Worm (Caenorhabditis elegans) whole organism, midembryonic: ENCODE data around the gene Y46E12BL.2.

ENCODE experiments used
- T22C8.4 ChIP-seq: fragments of 200-800 bp; sonication (Bioruptor generic); IDR thresholded peaks from 2 replicates; pipeline ENCODE4 v1.3.6; 2022; ENCODE audit warnings: missing genetic modification characterization, missing compliant biosample characterization
- cog-1 ChIP-seq: sonication (generic microtip); optimal IDR thresholded peaks from 2 replicates; lab custom pipeline; 2016; ENCODE audit warnings: missing genetic modification characterization, missing compliant biosample characterization
- flt-1 ChIP-seq: fragments of 200-800 bp; sonication (Bioruptor generic); IDR thresholded peaks from 2 replicates; pipeline ENCODE4 v1.3.6; 2022; ENCODE audit warnings: missing genetic modification characterization, missing compliant biosample characterization
- klf-2 ChIP-seq: fragments of 200-800 bp; sonication (Bioruptor generic); conservative IDR thresholded peaks from 2 replicates; pipeline ENCODE4 v1.3.6; 2022; ENCODE audit warnings: missing genetic modification reagents, missing genetic modification characterization, missing compliant biosample characterization
- med-1 ChIP-seq: sonication (generic microtip); optimal IDR thresholded peaks from 2 replicates; lab custom pipeline; 2017; ENCODE audit warnings: missing genetic modification characterization, mild to moderate bottlenecking, missing compliant biosample characterization, antibody characterized with exemption, missing genetic modification reagents; ENCODE audit not compliant: insufficient read depth
- ref-1 ChIP-seq: fragments of 200-800 bp; sonication (Bioruptor generic); conservative IDR thresholded peaks from 2 replicates; pipeline ENCODE4 v1.3.6; 2022; ENCODE audit warnings: missing genetic modification reagents, missing genetic modification characterization, missing compliant biosample characterization
- tab-1 ChIP-seq: fragments of 200-800 bp; sonication (Bioruptor generic); IDR thresholded peaks from 2 replicates; pipeline ENCODE4 v1.3.6; 2022; ENCODE audit warnings: missing genetic modification characterization, missing compliant biosample characterization
- ztf-23 ChIP-seq: fragments of 200-800 bp; sonication (Bioruptor generic); IDR thresholded peaks from 2 replicates; pipeline ENCODE4 v1.3.6; 2022; ENCODE audit warnings: missing genetic modification reagents, missing genetic modification characterization, missing compliant biosample characterization
- ztf-29 ChIP-seq: fragments of 200-800 bp; sonication (Bioruptor generic); IDR thresholded peaks from 2 replicates; pipeline ENCODE4 v1.3.6; 2022; ENCODE audit warnings: missing genetic modification reagents, missing genetic modification characterization, missing compliant biosample characterization

- no peak for TF ChIP-seq klf-2
- no peak for TF ChIP-seq ref-1 (GFP tag; lab: Robert Waterston, UW)
- TF ChIP-seq ztf-23 (GFP tag; lab: Robert Waterston, UW), result no peak
- no peak for TF ChIP-seq ztf-29 (GFP tag; lab: Robert Waterston, UW)
- no peak for TF ChIP-seq cog-1
- no peak for TF ChIP-seq tab-1
- TF ChIP-seq med-1 (GFP tag; lab: Kevin White, UChicago), result no peak
- TF ChIP-seq T22C8.4, result no peak
- no peak for TF ChIP-seq flt-1 (GFP tag; lab: Robert Waterston, UW)
These were observed 4.7 kb upstream of the Y46E12BL.2 start for ce11 chrII:15228005-15228404.
